Worm (Caenorhabditis elegans) whole organism, L4 larva: ENCODE data around the gene F46B3.8.

Experiments
- ZK546.5 ChIP-seq, 2 experiments: sonication (generic microtip); optimal IDR thresholded peaks; 2 replicates each; lab custom pipeline; 2017; ENCODE audit warnings: missing biosample characterization in 2 of 2, missing genetic modification characterization in 2 of 2
- ama-1 ChIP-seq: fragments of 150-350 bp; optimal IDR thresholded peaks from 2 replicates; lab custom pipeline; 2014; ENCODE audit warnings: inconsistent platforms, mixed read lengths
- fkh-10 ChIP-seq: fragments of 150-350 bp; optimal IDR thresholded peaks from 2 replicates; lab custom pipeline; 2014; ENCODE audit warnings: missing biosample characterization, missing genetic modification reagents, missing genetic modification characterization
- hlh-30 ChIP-seq: sonication (generic microtip); optimal IDR thresholded peaks from 2 replicates; lab custom pipeline; 2017; ENCODE audit warnings: antibody characterized with exemption, mild to moderate bottlenecking, missing genetic modification characterization, missing compliant biosample characterization; ENCODE audit not compliant: insufficient read depth
- lin-29 ChIP-seq: fragments of 200-800 bp; sonication (Bioruptor generic); IDR thresholded peaks from 2 replicates; pipeline ENCODE4 v1.3.6; 2022; ENCODE audit warnings: missing genetic modification reagents, missing genetic modification characterization, missing compliant biosample characterization
- lin-38 ChIP-seq: fragments of 200-800 bp; sonication (Bioruptor generic); IDR thresholded peaks from 2 replicates; pipeline ENCODE4 v1.3.6; 2022; ENCODE audit warnings: missing genetic modification reagents, missing genetic modification characterization, missing compliant biosample characterization
- mdl-1 ChIP-seq, 2 experiments: fragments of 150-350 bp in 1 of 2; sonication (generic microtip) in 1 of 2; optimal IDR thresholded peaks; 2 replicates each; lab custom pipeline; 2014 to 2017; ENCODE audit warnings: missing biosample characterization in 2 of 2, missing genetic modification characterization in 2 of 2
- nhr-237 ChIP-seq: sonication (generic microtip); optimal IDR thresholded peaks from 2 replicates; lab custom pipeline; 2017; ENCODE audit warnings: missing biosample characterization, missing genetic modification characterization
- nhr-28 ChIP-seq: fragments of 150-350 bp; optimal IDR thresholded peaks from 2 replicates; lab custom pipeline; 2014; ENCODE audit warnings: missing biosample characterization, missing genetic modification characterization

DNA sequence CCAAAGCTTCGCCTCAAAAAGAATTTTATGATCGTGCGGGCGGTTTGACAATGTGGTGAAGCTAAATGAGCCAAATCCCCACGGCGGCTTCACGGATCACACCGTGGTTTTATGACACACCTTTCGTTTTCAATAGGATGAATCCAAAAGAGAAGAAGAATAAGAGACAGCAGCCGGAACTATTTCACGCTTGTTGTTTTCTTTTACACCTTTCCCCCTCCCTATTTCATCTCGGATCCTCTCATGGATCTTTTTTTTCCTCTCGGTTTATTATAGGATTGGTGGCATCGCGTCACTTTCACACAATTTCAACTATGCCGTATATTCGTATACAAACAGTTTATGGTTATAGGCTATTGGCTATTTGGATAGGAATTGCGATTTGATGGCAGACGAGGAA, 40.8 kb upstream of the F46B3.8 start:
- TF ChIP-seq lin-29 (GFP tag; lab: Robert Waterston, UW) = no peak
- TF ChIP-seq mdl-1 (tag; optimal IDR thresholded peaks at IDR 0.05; lab: Kevin White, UChicago) = no peak
- no peak for TF ChIP-seq nhr-28 (tag; lab: Kevin White, UChicago)
- no peak for TF ChIP-seq ama-1 (lab: Kevin White, UChicago)
- no peak for TF ChIP-seq lin-38 (GFP tag; lab: Robert Waterston, UW)
- no peak for TF ChIP-seq ZK546.5 (tag; optimal IDR thresholded peaks at IDR 0.05; lab: Kevin White, UChicago)
- no peak for TF ChIP-seq nhr-237 (tag; lab: Kevin White, UChicago)
- no peak for TF ChIP-seq fkh-10
- no peak for TF ChIP-seq hlh-30 (tag; lab: Kevin White, UChicago)
